Worm (Caenorhabditis elegans) whole organism, L1 larva: Measurements from ENCODE around the gene nhr-246.

Experiments used
- C16A3.4 ChIP-seq: fragments of 150-350 bp; optimal IDR thresholded peaks from 2 replicates; lab custom pipeline; 2014; ENCODE audit warnings: missing biosample characterization, missing genetic modification characterization
- C34B4.2 ChIP-seq: sonication (generic microtip); optimal IDR thresholded peaks from 2 replicates; lab custom pipeline; 2017; ENCODE audit warnings: mild to moderate bottlenecking, missing genetic modification characterization, missing compliant biosample characterization
- aly-2 ChIP-seq: fragments of 150-350 bp; optimal IDR thresholded peaks from 2 replicates; lab custom pipeline; 2014; ENCODE audit warnings: missing biosample characterization, missing genetic modification characterization
- blmp-1 ChIP-seq: fragments of 150-350 bp; optimal IDR thresholded peaks from 2 replicates; lab custom pipeline; 2014; ENCODE audit warnings: missing biosample characterization, missing genetic modification characterization
- ceh-8 ChIP-seq: fragments of 200-800 bp; sonication (Bioruptor generic); optimal IDR thresholded peaks from 2 replicates; lab custom pipeline; 2018; ENCODE audit warnings: mild to moderate bottlenecking, missing genetic modification characterization, moderate library complexity, missing compliant biosample characterization
- ceh-82 ChIP-seq, 3 experiments: fragments of 150-350 bp in 1 of 3; sonication (generic microtip) in 2 of 3; optimal IDR thresholded peaks; 2 replicates each; lab custom pipeline; 2014 to 2017; ENCODE audit warnings: missing biosample characterization in 3 of 3, missing genetic modification characterization in 3 of 3
- ceh-88 ChIP-seq: fragments of 200-800 bp; sonication (Bioruptor generic); IDR thresholded peaks from 2 replicates; pipeline ENCODE4 v1.3.6; 2022; ENCODE audit warnings: missing genetic modification characterization, missing compliant biosample characterization
- ceh-90 ChIP-seq: sonication (generic microtip); optimal IDR thresholded peaks from 2 replicates; lab custom pipeline; 2016; ENCODE audit warnings: missing genetic modification characterization, missing compliant biosample characterization
- dpl-1 ChIP-seq, 3 experiments: fragments of 150-350 bp in 2 of 3; sonication (generic microtip) in 1 of 3; optimal IDR thresholded peaks; 2 replicates each; lab custom pipeline; 2014 to 2017; ENCODE audit warnings: missing biosample characterization in 3 of 3, missing genetic modification characterization in 3 of 3, missing genetic modification reagents in 3 of 3
- egl-13 ChIP-seq: sonication (generic microtip); optimal IDR thresholded peaks from 2 replicates; lab custom pipeline; 2016; ENCODE audit warnings: missing genotype, missing genetic modification reagents, missing genetic modification characterization, missing compliant biosample characterization
- egl-27 ChIP-seq, 2 experiments: fragments of 150-350 bp in 1 of 2; sonication (generic microtip); optimal IDR thresholded peaks; 3 replicates each; lab custom pipeline; 2017 to 2018; ENCODE audit warnings: missing biosample characterization in 2 of 2, missing genetic modification characterization in 2 of 2, missing genetic modification reagents in 2 of 2
- elt-2 ChIP-seq: sonication (generic microtip); optimal IDR thresholded peaks from 2 replicates; lab custom pipeline; 2016; ENCODE audit warnings: missing genetic modification characterization, mild to moderate bottlenecking, inconsistent platforms, missing compliant biosample characterization, missing genetic modification reagents
- ets-5 ChIP-seq: fragments of 200-800 bp; sonication (Bioruptor generic); IDR thresholded peaks from 2 replicates; pipeline ENCODE4 v1.3.6; 2022; ENCODE audit warnings: missing genetic modification characterization, missing compliant biosample characterization
- fkh-10 ChIP-seq: sonication (generic microtip); optimal IDR thresholded peaks from 2 replicates; lab custom pipeline; 2017; ENCODE audit warnings: missing biosample characterization, missing genetic modification reagents, missing genetic modification characterization
- fkh-8 ChIP-seq: sonication (generic microtip); optimal IDR thresholded peaks from 2 replicates; lab custom pipeline; 2016; ENCODE audit warnings: mild to moderate bottlenecking, missing genetic modification characterization, missing compliant biosample characterization
- fos-1 ChIP-seq: fragments of 150-350 bp; optimal IDR thresholded peaks from 2 replicates; lab custom pipeline; 2014; ENCODE audit warnings: missing biosample characterization, missing genetic modification characterization
- hlh-17 ChIP-seq: fragments of 200-800 bp; sonication (Bioruptor generic); optimal IDR thresholded peaks from 2 replicates; lab custom pipeline; 2018; ENCODE audit warnings: missing genetic modification characterization, mild to moderate bottlenecking, missing compliant biosample characterization, moderate library complexity, borderline replicate concordance
- irx-1 ChIP-seq: sonication (generic microtip); optimal IDR thresholded peaks from 2 replicates; lab custom pipeline; 2016; ENCODE audit warnings: missing genetic modification characterization, missing compliant biosample characterization
- isw-1 ChIP-seq: fragments of 200-800 bp; sonication (Bioruptor generic); IDR thresholded peaks from 2 replicates; pipeline ENCODE4 v1.3.6; 2022; ENCODE audit warnings: missing genetic modification characterization, missing compliant biosample characterization
- jun-1 ChIP-seq: fragments of 150-350 bp; optimal IDR thresholded peaks from 2 replicates; lab custom pipeline; 2014; ENCODE audit warnings: missing biosample characterization, missing genetic modification reagents, missing genetic modification characterization
- lin-15B ChIP-seq: fragments of 150-350 bp; sonication (generic microtip); optimal IDR thresholded peaks from 3 replicates; lab custom pipeline; 2014; ENCODE audit warnings: missing biosample characterization, missing genetic modification characterization
- lir-3 ChIP-seq: sonication (generic microtip); optimal IDR thresholded peaks from 2 replicates; lab custom pipeline; 2016; ENCODE audit warnings: mild to moderate bottlenecking, missing genetic modification characterization, moderate library complexity, missing compliant biosample characterization; ENCODE audit not compliant: poor library complexity
- nhr-12 ChIP-seq: sonication (generic microtip); optimal IDR thresholded peaks from 2 replicates; lab custom pipeline; 2017; ENCODE audit warnings: missing biosample characterization, missing genetic modification characterization
- nhr-19 ChIP-seq: fragments of 200-800 bp; sonication (Bioruptor generic); conservative IDR thresholded peaks from 2 replicates; pipeline ENCODE4 v1.3.6; 2022; ENCODE audit warnings: missing genetic modification characterization, missing compliant biosample characterization
- nhr-20 ChIP-seq: sonication (generic microtip); optimal IDR thresholded peaks from 2 replicates; lab custom pipeline; 2016; ENCODE audit warnings: mild to moderate bottlenecking, missing genetic modification characterization, missing compliant biosample characterization
- nhr-28 ChIP-seq: fragments of 150-350 bp; optimal IDR thresholded peaks from 2 replicates; lab custom pipeline; 2014; ENCODE audit warnings: missing biosample characterization, missing genetic modification characterization
- nhr-76 ChIP-seq: sonication (generic microtip); optimal IDR thresholded peaks from 2 replicates; lab custom pipeline; 2017; ENCODE audit warnings: missing biosample characterization, missing genetic modification characterization
- nhr-85 ChIP-seq: sonication (generic microtip); peaks from one replicate; lab custom pipeline; 2016; ENCODE audit warnings: missing genetic modification characterization, inconsistent platforms, missing compliant biosample characterization
- pag-3 ChIP-seq: sonication (generic microtip); optimal IDR thresholded peaks from 2 replicates; lab custom pipeline; 2017; ENCODE audit warnings: missing genetic modification characterization, mild to moderate bottlenecking, missing compliant biosample characterization, antibody characterized with exemption, borderline replicate concordance; ENCODE audit not compliant: insufficient read depth
- pax-3 ChIP-seq: fragments of 200-800 bp; sonication (Bioruptor generic); optimal IDR thresholded peaks from 2 replicates; lab custom pipeline; 2018; ENCODE audit warnings: mild to moderate bottlenecking, missing genetic modification characterization, moderate library complexity, missing compliant biosample characterization
- pqm-1 ChIP-seq: sonication (generic microtip); optimal IDR thresholded peaks from 3 replicates; lab custom pipeline; 2017; ENCODE audit warnings: missing biosample characterization, missing genetic modification characterization
- rnt-1 ChIP-seq: sonication (generic microtip); optimal IDR thresholded peaks from 2 replicates; lab custom pipeline; 2016; ENCODE audit warnings: mild to moderate bottlenecking, missing genetic modification characterization, moderate library complexity, missing compliant biosample characterization
- sox-4 ChIP-seq: sonication (generic microtip); optimal IDR thresholded peaks from 2 replicates; lab custom pipeline; 2016; ENCODE audit warnings: missing genetic modification characterization, missing compliant biosample characterization
- sup-37 ChIP-seq: fragments of 200-800 bp; sonication (Bioruptor generic); optimal IDR thresholded peaks from 2 replicates; lab custom pipeline; 2018; ENCODE audit warnings: mild to moderate bottlenecking, missing genetic modification characterization, missing compliant biosample characterization
- swsn-7 ChIP-seq: sonication (generic microtip); optimal IDR thresholded peaks from 2 replicates; lab custom pipeline; 2016; ENCODE audit warnings: missing genetic modification characterization, missing compliant biosample characterization
- tbx-2 ChIP-seq: sonication (generic microtip); optimal IDR thresholded peaks from 2 replicates; lab custom pipeline; 2016; ENCODE audit warnings: missing genetic modification characterization, missing compliant biosample characterization
- unc-130 ChIP-seq: fragments of 150-350 bp; optimal IDR thresholded peaks from 2 replicates; lab custom pipeline; 2017; ENCODE audit warnings: missing biosample characterization, missing genetic modification characterization, inconsistent platforms
- unc-30 ChIP-seq: sonication (generic microtip); optimal IDR thresholded peaks from 2 replicates; lab custom pipeline; 2017; ENCODE audit warnings: missing biosample characterization, missing genetic modification characterization
- unc-98 ChIP-seq: fragments of 200-800 bp; sonication (Bioruptor generic); IDR thresholded peaks from 2 replicates; pipeline ENCODE4 v1.3.6; 2022; ENCODE audit warnings: missing genetic modification characterization, missing compliant biosample characterization
- vab-15 ChIP-seq: sonication (generic microtip); optimal IDR thresholded peaks from 2 replicates; lab custom pipeline; 2017; ENCODE audit warnings: missing genotype, mild to moderate bottlenecking, missing genetic modification characterization, missing compliant biosample characterization
- ztf-11 ChIP-seq, 2 experiments: sonication (generic microtip); optimal IDR thresholded peaks; 2 replicates each; lab custom pipeline; 2016 to 2017; ENCODE audit warnings: missing genetic modification characterization in 2 of 2, missing biosample characterization in 1 of 2, missing compliant biosample characterization in 1 of 2

Gene nhr-246

ce11 chrV:15341404-15341803 is 25.1 kb downstream of the nhr-246 start, which contains the start of gene clec-229:
Gene clec-229, minus strand, starts transcription at chrV:15341504.
- no peak for TF ChIP-seq elt-2 (tag; lab: Kevin White, UChicago)

- no peak for TF ChIP-seq nhr-28 (tag; lab: Kevin White, UChicago)
Measured at ce11 chrV:15344481-15344880, 28.2 kb downstream of the nhr-246 start, which contains the start of gene wrt-8. Gene wrt-8, minus strand, starts transcription at chrV:15344581.

- TF ChIP-seq nhr-85: no peak
- no peak for TF ChIP-seq ztf-11 (tag; optimal IDR thresholded peaks at IDR 0.05; lab: Kevin White, UChicago)
- no peak for TF ChIP-seq fkh-8 (tag; lab: Kevin White, UChicago)
Measured at ce11 chrV:15347292-15347691, 31.0 kb downstream of the nhr-246 start, which contains the start of gene C29F3.3. Gene C29F3.3, minus strand, starts transcription at chrV:15347392.

- TF ChIP-seq ceh-82 (tag; optimal IDR thresholded peaks at IDR 0.05; lab: Kevin White, UChicago) (no peak), isw-1 (GFP tag; lab: Robert Waterston, UW) (no peak), nhr-19 (GFP tag; lab: Robert Waterston, UW) (no peak), fkh-10 (GFP tag; lab: Kevin White, UChicago) (no peak), elt-2 (tag; lab: Kevin White, UChicago) (no peak), nhr-20 (tag; lab: Kevin White, UChicago) (no peak), tbx-2 (tag; lab: Kevin White, UChicago) (no peak), fos-1 (tag; lab: Kevin White, UChicago) (no peak), rnt-1 (no peak), egl-13 (tag; lab: Kevin White, UChicago) (no peak), pqm-1 (tag; lab: Kevin White, UChicago) (no peak), lir-3 (no peak), C34B4.2 (no peak), pax-3 (tag; lab: Kevin White, UChicago) (no peak), dpl-1 (GFP tag; optimal IDR thresholded peaks at IDR 0.05; lab: Kevin White, UChicago) (no peak)
- TF ChIP-seq, all 84 proteins: peak for 0
Measured at ce11 chrV:15349044-15349443, 32.8 kb downstream of the nhr-246 start, which contains the start of gene clec-230. Gene clec-230, minus strand, starts transcription at chrV:15349144.

- TF ChIP-seq aly-2 (tag; lab: Kevin White, UChicago): no peak
- TF ChIP-seq nhr-12 (tag; lab: Kevin White, UChicago): no peak
- no peak for TF ChIP-seq jun-1
- TF ChIP-seq sup-37 (GFP tag; lab: Kevin White, UChicago): no peak
- TF ChIP-seq ceh-88 (GFP tag; lab: Robert Waterston, UW): no peak
- TF ChIP-seq pag-3: no peak
- TF ChIP-seq rnt-1: no peak
- TF ChIP-seq unc-98 (GFP tag; lab: Robert Waterston, UW): no peak
- TF ChIP-seq vab-15 (tag; lab: Kevin White, UChicago): no peak
- TF ChIP-seq unc-130 (tag; lab: Kevin White, UChicago): no peak
- no peak for TF ChIP-seq unc-30 (tag; lab: Kevin White, UChicago)
- no peak for TF ChIP-seq sox-4 (tag; lab: Kevin White, UChicago)
Measured at ce11 chrV:15350615-15351014, 34.3 kb downstream of the nhr-246 start, which contains the start of gene clec-231. Gene clec-231, minus strand, starts transcription at chrV:15350715.

ce11 chrV:15352376-15352775 is 36.1 kb downstream of the nhr-246 start, which contains the start of gene srx-58:
Gene srx-58, plus strand, starts transcription at chrV:15352676.
- TF ChIP-seq vab-15 (tag; lab: Kevin White, UChicago) (no peak), lir-3 (no peak), ceh-8 (no peak), C16A3.4 (no peak), swsn-7 (tag; lab: Kevin White, UChicago) (no peak), nhr-76 (tag; lab: Kevin White, UChicago) (no peak), lin-15B (tag; lab: Kevin White, UChicago) (no peak), ceh-90 (tag; lab: Kevin White, UChicago) (no peak), egl-27 (tag; optimal IDR thresholded peaks at IDR 0.05; lab: Kevin White, UChicago) (no peak), hlh-17 (GFP tag; lab: Kevin White, UChicago) (no peak), blmp-1 (tag; lab: Kevin White, UChicago) (no peak), dpl-1 (GFP tag; optimal IDR thresholded peaks at IDR 0.05; lab: Kevin White, UChicago) (no peak), irx-1 (tag; lab: Kevin White, UChicago) (no peak), ets-5 (GFP tag; lab: Robert Waterston, UW) (no peak)
